Worm (Caenorhabditis elegans): ENCODE data around the gene F43D2.6.

F43D2.6 gene

DNA sequence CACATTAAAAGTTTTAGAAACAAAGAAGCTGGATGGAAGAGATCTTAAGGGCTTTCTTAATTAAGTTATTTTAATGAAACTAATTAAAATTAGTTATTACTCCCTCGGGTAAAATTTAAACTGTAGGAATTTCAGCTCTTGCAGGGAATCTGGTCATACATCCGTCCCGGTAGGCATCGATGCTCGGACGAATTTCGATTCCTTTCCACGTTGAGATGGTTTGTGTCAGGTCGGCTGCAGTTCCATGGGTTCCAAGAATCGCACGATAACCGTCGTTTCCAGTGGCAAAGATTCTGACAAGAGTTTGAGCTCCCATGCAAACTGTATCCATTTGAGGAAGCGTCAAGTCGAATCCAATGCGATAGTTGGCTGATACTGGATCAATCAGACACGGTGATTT lies 24.2 kb downstream of the F43D2.6 start:
- TF ChIP-seq B0310.2 (tag; optimal IDR thresholded peaks at IDR 0.05) (no peak), ets-7 (tag; optimal IDR thresholded peaks at IDR 0.05) (no peak), tbx-37 (GFP tag; conservative IDR thresholded peaks at IDR 0.05) (no peak)

DNA sequence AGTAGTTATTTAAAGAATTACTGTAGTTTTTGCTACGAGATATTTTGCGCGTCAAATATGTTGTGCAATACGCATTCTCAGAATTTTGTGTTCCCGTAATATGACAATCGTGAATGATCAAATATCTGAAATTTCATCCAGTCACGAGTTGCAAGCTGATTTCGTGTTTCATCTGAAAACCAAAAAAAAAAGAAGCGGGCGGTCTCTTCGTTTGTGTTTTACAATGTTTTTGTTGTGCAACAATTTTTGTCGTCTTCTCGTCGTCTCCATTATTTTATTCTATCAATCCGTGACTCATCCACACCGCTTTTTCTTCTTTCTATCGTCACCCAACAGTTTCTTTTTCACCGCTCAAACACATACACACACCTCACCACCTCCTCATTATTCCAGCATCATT lies 25.3 kb downstream of the F43D2.6 start, which contains the start of gene R11H6.4:
Gene R11H6.4 (plus strand): TSS at position 301 of the 400 bp plus-strand sequence.
- TF ChIP-seq hmg-4 (GFP tag; optimal IDR thresholded peaks at IDR 0.05) = no peak
- TF ChIP-seq tbx-37 (GFP tag; conservative IDR thresholded peaks at IDR 0.05) = no peak
- TF ChIP-seq F13C5.2 (tag; optimal IDR thresholded peaks at IDR 0.05) = no peak
- no peak for TF ChIP-seq tbx-11 (GFP tag; IDR thresholded peaks at IDR 0.05)
- no peak for TF ChIP-seq tra-4 (tag; optimal IDR thresholded peaks at IDR 0.05)
- no peak for TF ChIP-seq scrt-1 (GFP tag; IDR thresholded peaks at IDR 0.05)
- TF ChIP-seq hnd-1 (tag; optimal IDR thresholded peaks at IDR 0.05) = no peak
- TF ChIP-seq ama-1 (optimal IDR thresholded peaks at IDR 0.05) = no peak
- no peak for TF ChIP-seq flt-1 (GFP tag; IDR thresholded peaks at IDR 0.05)

DNA sequence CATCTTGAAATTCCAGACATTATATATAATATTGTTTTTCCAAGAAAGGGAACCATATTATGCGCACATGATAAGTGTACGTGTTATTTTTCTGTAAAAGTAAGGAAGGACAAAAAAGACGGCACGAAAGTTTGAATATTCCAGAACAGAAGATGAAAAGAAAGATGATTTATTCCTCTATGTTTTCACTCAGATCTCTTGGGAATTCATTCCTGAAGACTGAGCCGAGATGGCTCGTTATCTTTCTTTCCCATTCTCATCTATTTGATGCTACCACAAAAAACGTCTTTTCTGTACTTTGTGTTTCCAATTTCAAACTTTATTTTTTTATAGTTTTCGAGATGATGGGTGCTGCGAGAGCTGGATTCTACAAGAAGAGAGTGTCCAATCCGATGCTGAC lies 31.2 kb downstream of the F43D2.6 start:
- TF ChIP-seq sea-1 (GFP tag; conservative IDR thresholded peaks at IDR 0.05) = no peak
- no peak for TF ChIP-seq scrt-1 (GFP tag; IDR thresholded peaks at IDR 0.05)

DNA sequence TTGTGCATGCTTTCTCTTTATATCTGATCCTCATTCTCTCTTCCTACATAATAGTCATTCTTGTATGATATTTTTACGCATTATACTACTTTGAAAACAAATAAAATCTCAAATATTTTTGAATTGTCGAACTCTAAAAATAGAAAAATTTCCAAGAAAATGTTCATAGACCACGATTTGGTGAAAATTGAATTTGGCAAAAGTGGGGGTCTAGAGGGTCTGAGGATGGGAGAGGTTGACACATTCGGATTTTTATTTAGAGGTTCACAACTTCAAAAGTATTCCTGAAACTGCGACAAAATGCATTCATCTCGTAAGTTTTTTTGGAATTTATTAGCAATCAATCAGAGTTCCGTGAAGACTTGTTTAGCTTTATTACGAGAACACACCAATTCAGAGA lies 35.0 kb downstream of the F43D2.6 start, which contains the start of gene glb-22:
Gene glb-22 (plus strand): TSS at position 301 of the 400 bp plus-strand sequence.
- TF ChIP-seq hnd-1 (tag; optimal IDR thresholded peaks at IDR 0.05) = no peak
- TF ChIP-seq flt-1 (GFP tag; IDR thresholded peaks at IDR 0.05) = no peak
- no peak for TF ChIP-seq B0310.2 (tag; optimal IDR thresholded peaks at IDR 0.05)
- no peak for TF ChIP-seq tbx-11 (GFP tag; IDR thresholded peaks at IDR 0.05)
- no peak for TF ChIP-seq tbx-37 (GFP tag; conservative IDR thresholded peaks at IDR 0.05)
- no peak for TF ChIP-seq ceh-13 (GFP tag; optimal IDR thresholded peaks at IDR 0.05)
- TF ChIP-seq sea-1 (GFP tag; conservative IDR thresholded peaks at IDR 0.05) = no peak
- TF ChIP-seq aly-1 (tag; optimal IDR thresholded peaks at IDR 0.05) = no peak
- no peak for TF ChIP-seq F13C5.2 (tag; optimal IDR thresholded peaks at IDR 0.05)
- TF ChIP-seq scrt-1 (GFP tag; IDR thresholded peaks at IDR 0.05) = no peak
- TF ChIP-seq ceh-36 (tag; optimal IDR thresholded peaks at IDR 0.05) = no peak
- no peak for TF ChIP-seq pes-1 (GFP tag; IDR thresholded peaks at IDR 0.05)
- no peak for TF ChIP-seq hmbx-1 (tag; optimal IDR thresholded peaks at IDR 0.05)
- no peak for TF ChIP-seq ama-1 (optimal IDR thresholded peaks at IDR 0.05)
- no peak for TF ChIP-seq hmg-4 (GFP tag; optimal IDR thresholded peaks at IDR 0.05)
- no peak for TF ChIP-seq ets-7 (tag; optimal IDR thresholded peaks at IDR 0.05)
- TF ChIP-seq tra-4 (tag; optimal IDR thresholded peaks at IDR 0.05) = no peak

DNA sequence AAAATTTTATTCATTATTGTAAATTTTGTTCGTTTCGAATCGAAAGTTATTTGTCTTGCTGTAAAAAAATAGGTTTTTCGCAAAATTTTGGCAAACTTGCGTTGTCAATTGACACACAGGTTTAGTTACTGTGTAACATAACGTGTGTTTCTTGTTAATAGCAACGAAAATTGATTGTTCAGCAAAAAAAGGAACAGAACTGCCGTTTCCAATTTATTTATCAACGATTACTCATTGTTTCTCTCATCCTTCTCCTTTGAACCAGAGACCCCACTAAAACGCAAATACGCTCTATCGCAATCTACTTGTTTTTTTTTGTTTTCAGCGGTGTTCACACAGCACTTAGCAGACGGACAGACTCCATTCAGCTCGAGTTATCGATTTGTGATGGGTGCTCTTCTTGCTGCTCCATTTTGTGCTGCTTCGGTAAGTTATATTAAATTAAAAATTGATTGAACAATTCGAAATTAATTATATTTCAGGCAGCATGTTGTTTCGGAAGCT lies 37.2 kb downstream of the F43D2.6 start, which contains the start of gene R11H6.2:
Gene R11H6.2 (plus strand): TSS at position 326 of the 504 bp plus-strand sequence.
- TF ChIP-seq hnd-1 (tag; optimal IDR thresholded peaks at IDR 0.05) = no peak
- no peak for TF ChIP-seq B0310.2 (tag; optimal IDR thresholded peaks at IDR 0.05)
- no peak for TF ChIP-seq tbx-11 (GFP tag; IDR thresholded peaks at IDR 0.05)
- no peak for TF ChIP-seq ama-1 (optimal IDR thresholded peaks at IDR 0.05)
- no peak for TF ChIP-seq F13C5.2 (tag; optimal IDR thresholded peaks at IDR 0.05)

DNA sequence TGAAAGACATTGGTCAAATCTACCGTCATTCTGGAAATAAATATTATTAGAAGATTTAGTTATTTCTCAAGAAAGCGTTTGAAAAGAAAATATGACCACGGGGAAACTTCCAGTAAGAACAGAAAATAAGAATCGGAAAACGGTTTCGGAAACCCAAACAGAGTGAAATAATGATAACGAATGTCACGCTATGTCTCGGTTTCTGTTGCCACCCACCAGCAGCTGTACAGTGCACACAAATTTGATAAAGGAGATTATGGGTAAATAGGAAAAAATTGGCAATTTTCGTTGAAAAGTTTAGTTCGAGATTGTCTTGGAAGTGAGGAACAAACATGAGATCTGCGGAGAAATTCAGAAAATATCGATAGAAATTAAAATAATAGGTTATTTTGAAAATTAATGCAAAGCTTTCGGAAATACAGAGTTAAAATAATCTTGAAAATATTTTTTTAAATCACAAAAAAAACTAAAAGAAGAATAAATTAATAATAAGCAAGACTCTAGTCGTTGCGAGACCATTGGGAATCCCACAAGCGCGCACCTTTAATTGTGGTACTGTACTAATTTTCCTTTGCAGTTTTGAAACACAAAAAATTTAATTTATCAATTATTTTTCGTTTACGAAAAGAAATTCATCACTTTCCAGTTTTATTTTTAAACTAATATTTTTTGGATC lies 37.8 kb downstream of the F43D2.6 start, which contains the start of gene pes-9:
Gene pes-9 (minus strand): TSS at position 30 of the 676 bp plus-strand sequence.
- no peak for TF ChIP-seq tbx-37 (GFP tag; conservative IDR thresholded peaks at IDR 0.05)
- TF ChIP-seq tbx-11 (GFP tag; IDR thresholded peaks at IDR 0.05) = no peak
- no peak for TF ChIP-seq pes-1 (GFP tag; IDR thresholded peaks at IDR 0.05)

DNA sequence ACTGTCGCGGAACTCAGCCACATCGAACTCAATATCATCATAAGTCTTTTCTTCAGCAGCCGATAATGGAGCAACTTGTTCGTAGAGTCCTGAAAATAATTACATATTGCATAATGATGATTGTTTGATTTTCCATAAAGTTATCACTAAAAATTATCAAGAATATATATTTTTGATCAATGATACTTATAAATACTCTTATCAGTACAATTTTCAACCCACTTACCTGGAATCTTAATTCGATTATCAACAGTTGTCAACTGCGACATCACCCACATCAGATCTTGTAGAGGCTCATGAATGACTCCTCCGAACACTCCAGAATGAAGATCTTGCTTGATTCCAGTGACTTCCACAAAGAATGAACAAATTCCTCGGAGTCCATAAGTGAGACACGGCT lies 39.0 kb downstream of the F43D2.6 start:
- no peak for TF ChIP-seq sea-1 (GFP tag; conservative IDR thresholded peaks at IDR 0.05)
- no peak for TF ChIP-seq ama-1 (optimal IDR thresholded peaks at IDR 0.05)
- no peak for TF ChIP-seq pes-1 (GFP tag; IDR thresholded peaks at IDR 0.05)
- TF ChIP-seq flt-1 (GFP tag; IDR thresholded peaks at IDR 0.05) = no peak
- TF ChIP-seq tra-4 (tag; optimal IDR thresholded peaks at IDR 0.05) = no peak
- TF ChIP-seq F13C5.2 (tag; optimal IDR thresholded peaks at IDR 0.05) = no peak
- no peak for TF ChIP-seq scrt-1 (GFP tag; IDR thresholded peaks at IDR 0.05)
- no peak for TF ChIP-seq tbx-37 (GFP tag; conservative IDR thresholded peaks at IDR 0.05)
- no peak for TF ChIP-seq B0310.2 (tag; optimal IDR thresholded peaks at IDR 0.05)
- TF ChIP-seq hnd-1 (tag; optimal IDR thresholded peaks at IDR 0.05) = no peak
- TF ChIP-seq aly-1 (tag; optimal IDR thresholded peaks at IDR 0.05) = no peak
- no peak for TF ChIP-seq hmbx-1 (tag; optimal IDR thresholded peaks at IDR 0.05)
- TF ChIP-seq hmg-4 (GFP tag; optimal IDR thresholded peaks at IDR 0.05) = no peak
- TF ChIP-seq ceh-36 (tag; optimal IDR thresholded peaks at IDR 0.05) = no peak
- TF ChIP-seq ceh-13 (GFP tag; optimal IDR thresholded peaks at IDR 0.05) = no peak
- no peak for TF ChIP-seq tbx-11 (GFP tag; IDR thresholded peaks at IDR 0.05)
- no peak for TF ChIP-seq ets-7 (tag; optimal IDR thresholded peaks at IDR 0.05)

DNA sequence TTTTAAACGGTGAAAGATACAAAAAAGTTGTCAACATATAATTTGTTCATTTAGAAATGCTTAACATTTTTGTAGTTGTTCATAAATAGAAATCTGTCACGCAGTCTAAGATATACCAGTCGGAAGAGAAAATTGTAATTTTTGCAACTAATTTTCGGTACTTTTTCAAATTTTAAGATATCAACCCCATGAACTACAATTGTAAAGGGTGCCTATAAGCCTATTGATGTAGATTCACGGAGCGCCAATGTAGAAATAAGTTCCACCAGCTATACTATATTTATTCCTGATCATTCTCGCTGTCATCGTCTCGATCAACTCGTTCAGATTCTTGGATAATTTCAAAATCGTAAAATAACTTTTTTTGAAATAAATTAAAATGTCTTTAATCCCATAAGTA lies 40.0 kb downstream of the F43D2.6 start:
- TF ChIP-seq tra-4 (tag; optimal IDR thresholded peaks at IDR 0.05) (no peak), hmbx-1 (tag; optimal IDR thresholded peaks at IDR 0.05) (no peak), tbx-37 (GFP tag; conservative IDR thresholded peaks at IDR 0.05) (no peak)

DNA sequence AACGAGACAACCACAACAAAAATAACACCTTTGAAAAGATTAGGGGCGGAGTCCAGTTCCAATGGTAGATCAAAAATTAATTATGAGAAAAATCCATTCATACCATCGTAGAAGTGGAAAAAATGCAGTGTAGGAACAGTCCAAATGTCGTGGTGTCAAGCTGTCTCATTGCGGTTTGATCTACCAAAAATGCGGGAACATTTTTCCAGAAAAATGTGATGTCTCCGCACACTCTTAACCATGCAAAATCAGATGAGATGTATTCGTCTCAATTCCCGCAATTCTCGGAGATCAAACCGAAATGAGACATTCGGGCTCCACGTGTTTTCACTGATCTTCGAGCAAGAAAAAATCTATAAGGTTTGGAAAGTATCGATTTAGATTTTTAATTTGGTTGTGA lies 40.9 kb downstream of the F43D2.6 start:
- TF ChIP-seq ceh-36 (tag; optimal IDR thresholded peaks at IDR 0.05) = no peak
- TF ChIP-seq ama-1 (optimal IDR thresholded peaks at IDR 0.05) = no peak
- TF ChIP-seq ceh-13 (GFP tag; optimal IDR thresholded peaks at IDR 0.05) = no peak
- no peak for TF ChIP-seq flt-1 (GFP tag; IDR thresholded peaks at IDR 0.05)
- no peak for TF ChIP-seq hnd-1 (tag; optimal IDR thresholded peaks at IDR 0.05)
- TF ChIP-seq scrt-1 (GFP tag; IDR thresholded peaks at IDR 0.05) = no peak
- no peak for TF ChIP-seq sea-1 (GFP tag; conservative IDR thresholded peaks at IDR 0.05)
- no peak for TF ChIP-seq tbx-11 (GFP tag; IDR thresholded peaks at IDR 0.05)
- no peak for TF ChIP-seq hmg-4 (GFP tag; optimal IDR thresholded peaks at IDR 0.05)
- TF ChIP-seq pes-1 (GFP tag; IDR thresholded peaks at IDR 0.05) = no peak
- no peak for TF ChIP-seq hmbx-1 (tag; optimal IDR thresholded peaks at IDR 0.05)
- TF ChIP-seq aly-1 (tag; optimal IDR thresholded peaks at IDR 0.05) = no peak
- TF ChIP-seq F13C5.2 (tag; optimal IDR thresholded peaks at IDR 0.05) = no peak
- TF ChIP-seq tbx-37 (GFP tag; conservative IDR thresholded peaks at IDR 0.05) = no peak
- TF ChIP-seq ets-7 (tag; optimal IDR thresholded peaks at IDR 0.05) = no peak
- no peak for TF ChIP-seq tra-4 (tag; optimal IDR thresholded peaks at IDR 0.05)
- TF ChIP-seq B0310.2 (tag; optimal IDR thresholded peaks at IDR 0.05) = no peak

All from whole organism, early embryonic.